Worm (Caenorhabditis elegans) whole organism, young adult: ENCODE measurements around the gene best-12.

Source experiments
- B0019.2 ChIP-seq: fragments of 200-800 bp; sonication (Bioruptor generic); conservative IDR thresholded peaks from 2 replicates; pipeline ENCODE4 v1.3.6; 2022; ENCODE audit warnings: missing genetic modification reagents, missing genetic modification characterization, missing compliant biosample characterization
- F57C9.4 ChIP-seq: sonication (generic microtip); optimal IDR thresholded peaks from 2 replicates; lab custom pipeline; 2017; ENCODE audit warnings: mild to moderate bottlenecking, missing genetic modification characterization, missing compliant biosample characterization
- ZK185.1 ChIP-seq: sonication (generic microtip); optimal IDR thresholded peaks from 2 replicates; lab custom pipeline; 2016; ENCODE audit warnings: mild to moderate bottlenecking, missing genetic modification characterization, missing compliant biosample characterization; ENCODE audit not compliant: poor library complexity, severe bottlenecking
- let-526 ChIP-seq: fragments of 200-800 bp; sonication (Bioruptor generic); IDR thresholded peaks from 2 replicates; pipeline ENCODE4 v1.3.6; 2022; ENCODE audit warnings: missing genetic modification reagents, missing genetic modification characterization, missing compliant biosample characterization

- no peak for TF ChIP-seq let-526 (GFP tag; lab: Robert Waterston, UW)
- no peak for TF ChIP-seq ZK185.1 (tag; lab: Kevin White, UChicago)
- TF ChIP-seq F57C9.4 (tag; lab: Kevin White, UChicago), result no peak
- no peak for TF ChIP-seq B0019.2 (GFP tag; lab: Robert Waterston, UW)
Measured at ce11 chrV:16016977-16017376, 32.3 kb upstream of the best-12 start.
